Fruit fly (Drosophila melanogaster) whole organism, embryonic: ENCODE measurements around the gene CG32236.
A peak's percentile ranks its signal among the peaks of the same experiment; 100 is the strongest.

Experiments used
- Adf1 ChIP-seq: fragments of 200-800 bp; sonication (Bioruptor generic); IDR thresholded peaks from 2 replicates; pipeline ENCODE4 v1.3.6; 2022; ENCODE audit warnings: missing biosample characterization, missing genetic modification characterization
- Awh ChIP-seq: fragments of 200-800 bp; sonication (Bioruptor generic); IDR thresholded peaks from 2 replicates; pipeline ENCODE4, ENCODE4 v1.3.6; 2022; ENCODE audit warnings: missing biosample characterization, missing genetic modification characterization
- CG10565 ChIP-seq: fragments of 200-800 bp; sonication (Bioruptor generic); optimal IDR thresholded peaks from 3 replicates; lab custom pipeline; 2016; ENCODE audit warnings: missing biosample characterization, mild to moderate bottlenecking, missing genetic modification characterization
- CG15479 ChIP-seq: fragments of 200-800 bp; sonication (Bioruptor generic); optimal IDR thresholded peaks from 3 replicates; lab custom pipeline; 2019; ENCODE audit warnings: missing biosample characterization, mild to moderate bottlenecking, missing genetic modification characterization, moderate library complexity
- CG1603 ChIP-seq: fragments of 200-800 bp; sonication (Bioruptor generic); optimal IDR thresholded peaks from 2 replicates; lab custom pipeline; 2019; ENCODE audit warnings: missing biosample characterization, mild to moderate bottlenecking, missing genetic modification characterization, moderate library complexity
- CG18764 ChIP-seq: fragments of 200-800 bp; sonication (Bioruptor generic); optimal IDR thresholded peaks from 3 replicates; lab custom pipeline; 2016; ENCODE audit warnings: missing biosample characterization, missing genetic modification characterization
- CG2678 ChIP-seq: fragments of 200-800 bp; sonication (Bioruptor generic); optimal IDR thresholded peaks from 3 replicates; lab custom pipeline; 2019; ENCODE audit warnings: missing biosample characterization, mild to moderate bottlenecking, missing genetic modification characterization, moderate library complexity
- CG2712 ChIP-seq: fragments of 200-800 bp; optimal IDR thresholded peaks from 3 replicates; lab custom pipeline; 2019; ENCODE audit warnings: missing biosample characterization, mild to moderate bottlenecking, missing genetic modification characterization, moderate library complexity
- CG33557 ChIP-seq: fragments of 200-800 bp; sonication (Bioruptor generic); optimal IDR thresholded peaks from 2 replicates; lab custom pipeline; 2019; ENCODE audit warnings: missing biosample characterization, mild to moderate bottlenecking, missing genetic modification characterization, moderate library complexity
- CG42726 ChIP-seq: fragments of 200-800 bp; sonication (Bioruptor generic); IDR thresholded peaks from 2 replicates; pipeline ENCODE4 v1.3.6; 2022; ENCODE audit warnings: missing biosample characterization, missing genetic modification characterization; ENCODE audit not compliant: partially characterized antibody
- CG6254 ChIP-seq: fragments of 200-800 bp; sonication (Bioruptor generic); optimal IDR thresholded peaks from 3 replicates; lab custom pipeline; 2017; ENCODE audit warnings: mild to moderate bottlenecking, missing biosample characterization, missing genetic modification reagents, missing genetic modification characterization
- CG6813 ChIP-seq: fragments of 200-800 bp; sonication (Bioruptor generic); optimal IDR thresholded peaks from 2 replicates; lab custom pipeline; 2017; ENCODE audit warnings: missing biosample characterization, missing genetic modification characterization, mild to moderate bottlenecking, moderate library complexity, missing genetic modification reagents
- CG6854 ChIP-seq: fragments of 200-800 bp; sonication (Bioruptor generic); optimal IDR thresholded peaks from 3 replicates; lab custom pipeline; 2017; ENCODE audit warnings: missing biosample characterization, mild to moderate bottlenecking, missing genetic modification characterization
- CG8089 ChIP-seq: fragments of 200-800 bp; sonication (Bioruptor generic); optimal IDR thresholded peaks from 3 replicates; lab custom pipeline; 2016; ENCODE audit warnings: missing biosample characterization, missing genetic modification characterization
- CG8388 ChIP-seq: fragments of 200-800 bp; sonication (Bioruptor generic); optimal IDR thresholded peaks from 2 replicates; lab custom pipeline; 2019; ENCODE audit warnings: missing biosample characterization, mild to moderate bottlenecking, missing genetic modification characterization, moderate library complexity
- CoRest ChIP-seq: fragments of 200-800 bp; sonication (Bioruptor generic); optimal IDR thresholded peaks from 3 replicates; lab custom pipeline; 2018; ENCODE audit warnings: missing biosample characterization, mild to moderate bottlenecking, missing genetic modification characterization, moderate library complexity
- Deaf1 ChIP-seq: fragments of 200-800 bp; optimal IDR thresholded peaks from 3 replicates; lab custom pipeline; 2019; ENCODE audit warnings: missing biosample characterization, mild to moderate bottlenecking, missing genetic modification characterization, moderate library complexity
- Fer1 ChIP-seq: fragments of 200-800 bp; sonication (Bioruptor generic); optimal IDR thresholded peaks from 2 replicates; lab custom pipeline; 2017; ENCODE audit warnings: missing biosample characterization, mild to moderate bottlenecking, missing genetic modification characterization
- Gug ChIP-seq: fragments of 200-800 bp; sonication (Bioruptor generic); IDR thresholded peaks from 4 replicates; pipeline ENCODE4 v1.3.6; 2022; ENCODE audit warnings: missing biosample characterization, missing genetic modification characterization
- Hey ChIP-seq: fragments of 200-800 bp; sonication (Bioruptor generic); optimal IDR thresholded peaks from 3 replicates; lab custom pipeline; 2018; ENCODE audit warnings: missing biosample characterization, mild to moderate bottlenecking, missing genetic modification characterization
- Jarid2 ChIP-seq: fragments of 200-800 bp; sonication (Bioruptor generic); optimal IDR thresholded peaks from 3 replicates; lab custom pipeline; 2017; ENCODE audit warnings: mild to moderate bottlenecking, missing biosample characterization, missing genetic modification reagents, missing genetic modification characterization
- Kr ChIP-seq: fragments of 200-800 bp; sonication (Bioruptor generic); optimal IDR thresholded peaks from 2 replicates; lab custom pipeline; 2017; ENCODE audit warnings: missing biosample characterization, mild to moderate bottlenecking, missing genetic modification characterization
- Mrtf ChIP-seq: fragments of 200-800 bp; sonication (Bioruptor generic); IDR thresholded peaks from 3 replicates; pipeline ENCODE4 v1.3.6; 2022; ENCODE audit warnings: missing biosample characterization, missing genetic modification characterization
- Neu2 ChIP-seq: fragments of 200-800 bp; sonication (Bioruptor generic); optimal IDR thresholded peaks from 3 replicates; lab custom pipeline; 2016; ENCODE audit warnings: missing biosample characterization, missing genetic modification characterization, borderline replicate concordance
- Sry-δ ChIP-seq: fragments of 200-800 bp; sonication (Bioruptor generic); optimal IDR thresholded peaks from 2 replicates; lab custom pipeline; 2016; ENCODE audit warnings: missing biosample characterization, missing genetic modification characterization
- Trl ChIP-seq, 3 experiments: fragments of >200 bp in 2 of 3; fragments of 200-800 bp in 1 of 3; sonication (Bioruptor generic) in 1 of 3; optimal IDR thresholded peaks; 2 replicates in 1 of 3; 3 replicates in 2 of 3; lab custom pipeline; 2016 to 2017; ENCODE audit warnings: missing biosample characterization in 1 of 3, missing genetic modification characterization in 1 of 3
- Vsx1 ChIP-seq: fragments of 200-800 bp; sonication (Bioruptor generic); optimal IDR thresholded peaks from 2 replicates; lab custom pipeline; 2017; ENCODE audit warnings: missing biosample characterization, mild to moderate bottlenecking, missing genetic modification characterization, missing genetic modification reagents
- bbx ChIP-seq: fragments of 200-800 bp; sonication (Bioruptor generic); IDR thresholded peaks from 2 replicates; pipeline ENCODE4 v1.3.6; 2022; ENCODE audit warnings: missing biosample characterization, missing genetic modification characterization; ENCODE audit not compliant: partially characterized antibody
- br ChIP-seq: fragments of >200 bp; optimal IDR thresholded peaks from 2 replicates; lab custom pipeline; 2017
- cad ChIP-seq: fragments of >200 bp; optimal IDR thresholded peaks from 2 replicates; lab custom pipeline; 2017; ENCODE audit warnings: missing biosample characterization, missing genetic modification characterization
- cg ChIP-seq: fragments of 200-800 bp; sonication (Bioruptor generic); optimal IDR thresholded peaks from 3 replicates; lab custom pipeline; 2019; ENCODE audit warnings: missing biosample characterization, mild to moderate bottlenecking, missing genetic modification characterization, moderate library complexity
- chinmo ChIP-seq: fragments of 200-800 bp; sonication (Bioruptor generic); IDR thresholded peaks from 4 replicates; pipeline ENCODE4 v1.3.6; 2022; ENCODE audit warnings: missing biosample characterization, missing genetic modification characterization; ENCODE audit not compliant: partially characterized antibody
- dati ChIP-seq: fragments of 200-800 bp; sonication (Bioruptor generic); IDR thresholded peaks from 2 replicates; pipeline ENCODE4 v1.3.6; 2022; ENCODE audit warnings: missing biosample characterization, missing genetic modification characterization
- eyg ChIP-seq: fragments of 200-800 bp; sonication (Bioruptor generic); optimal IDR thresholded peaks from 3 replicates; lab custom pipeline; 2016; ENCODE audit warnings: missing biosample characterization, missing genetic modification characterization
- ftz-f1 ChIP-seq: fragments of 200-800 bp; sonication (Bioruptor generic); optimal IDR thresholded peaks from 2 replicates; lab custom pipeline; 2016; ENCODE audit warnings: missing biosample characterization, missing genetic modification characterization
- ham ChIP-seq: fragments of 200-800 bp; sonication (Bioruptor generic); IDR thresholded peaks from 2 replicates; pipeline ENCODE4 v1.3.6; 2022; ENCODE audit warnings: missing biosample characterization, missing genetic modification characterization
- ind ChIP-seq: fragments of 200-800 bp; sonication (Bioruptor generic); optimal IDR thresholded peaks from 3 replicates; lab custom pipeline; 2016; ENCODE audit warnings: missing biosample characterization, missing genetic modification characterization
- inv ChIP-seq: fragments of 200-800 bp; sonication (Bioruptor generic); IDR thresholded peaks from 2 replicates; pipeline ENCODE4 v1.3.6; 2022; ENCODE audit warnings: missing biosample characterization, missing genetic modification characterization; ENCODE audit not compliant: partially characterized antibody
- knrl ChIP-seq: fragments of 200-800 bp; sonication (Bioruptor generic); IDR thresholded peaks from 3 replicates; pipeline ENCODE4 v1.3.6; 2022; ENCODE audit warnings: missing biosample characterization, missing genetic modification characterization; ENCODE audit not compliant: partially characterized antibody
- nom ChIP-seq: fragments of 200-800 bp; sonication (Bioruptor generic); optimal IDR thresholded peaks from 2 replicates; lab custom pipeline; 2017; ENCODE audit warnings: missing biosample characterization, missing genetic modification characterization, mild to moderate bottlenecking, moderate library complexity, missing genetic modification reagents
- org-1 ChIP-seq: fragments of 200-800 bp; sonication (Bioruptor generic); optimal IDR thresholded peaks from 2 replicates; lab custom pipeline; 2017; ENCODE audit warnings: missing biosample characterization, missing genetic modification characterization
- otp ChIP-seq: fragments of 200-800 bp; sonication (Bioruptor generic); IDR thresholded peaks from 3 replicates; pipeline ENCODE4, ENCODE4 v1.3.6; 2022; ENCODE audit warnings: missing biosample characterization, missing genetic modification characterization
- sens ChIP-seq: fragments of 200-800 bp; sonication (Bioruptor generic); peaks from one replicate; lab custom pipeline; 2016; ENCODE audit warnings: missing biosample characterization, missing genetic modification characterization
- tll ChIP-seq, 2 experiments: fragments of 200-800 bp in 1 of 2; fragments of >200 bp in 1 of 2; sonication (Bioruptor generic) in 1 of 2; optimal IDR thresholded peaks; 2 replicates each; lab custom pipeline; 2017 to 2019; ENCODE audit warnings: missing biosample characterization in 2 of 2, missing genetic modification characterization in 2 of 2, mild to moderate bottlenecking in 1 of 2, moderate library complexity in 1 of 2
- vfl ChIP-seq: fragments of 200-800 bp; sonication (Bioruptor generic); optimal IDR thresholded peaks from 2 replicates; lab custom pipeline; 2016; ENCODE audit warnings: missing biosample characterization, missing genetic modification characterization
- zen ChIP-seq: fragments of 200-800 bp; sonication (Bioruptor generic); optimal IDR thresholded peaks from 3 replicates; lab custom pipeline; 2018; ENCODE audit warnings: missing biosample characterization, mild to moderate bottlenecking, missing genetic modification characterization, moderate library complexity
- zf30C ChIP-seq: fragments of 200-800 bp; sonication (Bioruptor generic); optimal IDR thresholded peaks from 3 replicates; lab custom pipeline; 2018; ENCODE audit warnings: missing biosample characterization, mild to moderate bottlenecking, missing genetic modification characterization

The CG32236 gene

dm6 chr3L:4694823-4695222 lies 27.6 kb upstream of the CG32236 start, which contains the start of gene CG15876:
Gene CG15876 (minus strand): TSS chr3L:4694845.
- TF ChIP-seq Fer1 (GFP tag; lab: Kevin White, UChicago) (no peak), CG15479 (peak; percentile 97), tll (GFP tag; optimal IDR thresholded peaks at IDR 0.05; lab: Kevin White, UChicago) (peak in 1 of 2 experiments; percentile 97), CG33557 (GFP tag; lab: Kevin White, UChicago) (no peak), sens (GFP tag; lab: Kevin White, UChicago) (peak; percentile 61), CoRest (no peak), zen (peak; percentile 76), inv (GFP tag; lab: Robert Waterston, UW) (no peak), CG6854 (no peak), br (no peak), cad (GFP tag; lab: Kevin White, UChicago) (peak; percentile 66), CG6813 (no peak), CG6254 (no peak)

DNA sequence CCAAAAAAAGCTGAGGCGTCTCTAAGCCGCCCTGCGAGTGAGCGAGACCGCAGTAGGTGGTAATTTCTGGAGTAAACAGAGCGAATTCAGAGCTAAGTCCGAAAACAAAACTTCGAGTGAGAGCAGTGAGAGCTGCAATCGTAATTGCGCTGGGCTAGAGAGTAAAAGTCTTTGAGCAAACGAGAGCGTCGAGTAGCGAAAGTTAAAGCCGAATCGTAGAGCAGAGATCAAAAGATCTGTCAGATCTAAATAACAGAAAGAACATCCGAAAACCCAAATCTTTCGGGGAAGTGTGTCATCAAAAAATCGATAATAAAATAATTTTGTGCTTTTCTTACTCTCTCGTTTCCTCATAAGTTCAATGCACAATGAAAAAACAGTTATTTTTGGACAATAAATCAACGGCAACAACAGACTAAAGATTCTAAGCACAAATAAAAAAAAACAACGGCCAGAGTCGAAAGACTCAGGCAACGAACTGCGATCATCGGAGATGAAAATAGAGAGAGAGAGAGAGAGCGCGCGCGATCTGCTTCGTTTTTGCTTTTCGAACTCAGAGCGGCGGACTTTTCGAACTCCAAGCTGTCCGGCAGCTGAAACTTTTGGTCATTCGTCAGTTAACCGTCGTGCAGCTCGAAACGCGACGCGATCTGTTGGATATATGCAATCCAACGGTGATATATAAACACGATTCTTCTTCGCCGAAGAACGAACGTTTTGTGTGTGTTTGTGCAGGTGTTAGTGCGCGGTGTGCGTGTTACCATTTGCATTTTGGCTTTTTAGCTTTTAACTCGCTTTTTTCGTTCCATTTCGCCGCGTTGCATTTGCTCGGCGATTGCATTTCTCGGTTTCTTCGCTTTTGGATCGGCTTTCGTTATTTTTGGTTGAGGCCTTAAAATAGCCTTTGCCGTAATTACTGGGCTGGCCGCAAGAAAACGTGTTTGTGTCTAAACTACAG lies 25.3 kb upstream of the CG32236 start, which contains the start of gene RhoGEF64C:
RhoGEF64C (plus strand) TSS at position 607 of the 958 bp plus-strand sequence.
- TF ChIP-seq ftz-f1 (GFP tag; lab: Kevin White, UChicago), result no peak
- no peak for TF ChIP-seq Neu2 (GFP tag; lab: Kevin White, UChicago)
- peak; percentile 18; the same call in 1 of the 2 replicates for TF ChIP-seq bbx (GFP tag; lab: Robert Waterston, UW)
- TF ChIP-seq Jarid2 (GFP tag; lab: Kevin White, UChicago), result peak; percentile 68
- TF ChIP-seq org-1, result no peak
- no peak for TF ChIP-seq vfl (GFP tag; lab: Kevin White, UChicago)
- no peak for TF ChIP-seq CG1603
- TF ChIP-seq chinmo (GFP tag; lab: Robert Waterston, UW), result peak; percentile 70; the same call in 2 of the 4 replicates
- TF ChIP-seq sens (GFP tag; lab: Kevin White, UChicago), result peak; percentile 68
- peak; percentile 50 to 71 for TF ChIP-seq Trl (optimal IDR thresholded peaks at IDR 0.05; lab: Kevin White, UChicago)
- no peak for TF ChIP-seq Trl (GFP tag; optimal IDR thresholded peaks at IDR 0.05; lab: Kevin White, UChicago)
- TF ChIP-seq Deaf1 (tag; lab: Kevin White, UChicago), result peak; percentile 54
- TF ChIP-seq eyg (GFP tag; lab: Kevin White, UChicago), result no peak
- 0 out of 2 replicates have a peak, but pooled peaks have one; percentile 15 for TF ChIP-seq CG42726
- TF ChIP-seq zf30C (GFP tag; lab: Kevin White, UChicago), result no peak
- TF ChIP-seq Gug (GFP tag; lab: Robert Waterston, UW), result no peak
- no peak for TF ChIP-seq Mrtf (GFP tag; lab: Robert Waterston, UW)
- TF ChIP-seq CG18764 (GFP tag; lab: Kevin White, UChicago), result no peak
- peak; percentile 44; the same call in 1 of the 3 replicates for TF ChIP-seq otp (GFP tag; lab: Robert Waterston, UW)
- no peak for TF ChIP-seq ham
- TF ChIP-seq CG2712 (tag; lab: Kevin White, UChicago), result no peak
- TF ChIP-seq Adf1, result no peak
- no peak for TF ChIP-seq CG8388
- no peak for TF ChIP-seq dati (GFP tag; lab: Robert Waterston, UW)
- no peak for TF ChIP-seq CG2678 (tag; lab: Kevin White, UChicago)
- TF ChIP-seq Vsx1, result no peak
- TF ChIP-seq cg, result peak; percentile 34
- TF ChIP-seq Hey (tag; lab: Kevin White, UChicago), result no peak
- no peak for TF ChIP-seq CG8089 (GFP tag; lab: Kevin White, UChicago)
- no peak for TF ChIP-seq Kr (GFP tag; lab: Kevin White, UChicago)
- TF ChIP-seq Awh (GFP tag; lab: Robert Waterston, UW), result no peak
- TF ChIP-seq nom (GFP tag; lab: Kevin White, UChicago), result peak; percentile 21
- no peak for TF ChIP-seq CG10565 (GFP tag; lab: Kevin White, UChicago)
- TF ChIP-seq knrl (GFP tag; lab: Robert Waterston, UW), result no peak
- no peak for TF ChIP-seq Sry-δ (GFP tag; lab: Kevin White, UChicago)
- TF ChIP-seq ind (GFP tag; lab: Kevin White, UChicago), result no peak
